Worm (Caenorhabditis elegans): ENCODE results near the gene dyf-4.
A peak's percentile ranks its signal among the peaks of the same experiment; 100 is the strongest.

The dyf-4 gene

ce11 chrV:12478990-12479389 lies 46.5 kb downstream of the dyf-4 start:
- peak; percentile 47 for TF ChIP-seq nhr-129 (tag; optimal IDR thresholded peaks at IDR 0.05)
- no peak for TF ChIP-seq mdl-1 (tag; optimal IDR thresholded peaks at IDR 0.05)
- TF ChIP-seq C34F6.9 (tag; optimal IDR thresholded peaks at IDR 0.05), result peak; percentile 61
- peak in 1 of 2 experiments; percentile 28 for TF ChIP-seq lsy-2 (tag; optimal IDR thresholded peaks at IDR 0.05)
- no peak for TF ChIP-seq ztf-11 (tag; optimal IDR thresholded peaks at IDR 0.05)
- peak; percentile 59 for TF ChIP-seq F13H6.1 (tag; optimal IDR thresholded peaks at IDR 0.05)
- peak; percentile 17 for TF ChIP-seq sma-9 (GFP tag; optimal IDR thresholded peaks at IDR 0.05)
- TF ChIP-seq sma-9 (tag; optimal IDR thresholded peaks at IDR 0.05), result no peak

ce11 chrV:12478111-12478510 lies 47.4 kb downstream of the dyf-4 start, which contains the start of gene atn-1:
Gene atn-1 (plus strand): TSS chrV:12478411.
- TF ChIP-seq blmp-1 (tag; optimal IDR thresholded peaks at IDR 0.05; ENCODE audit: insufficient read depth) (no peak), ztf-11 (tag; optimal IDR thresholded peaks at IDR 0.05) (no peak), sem-4 (tag; optimal IDR thresholded peaks at IDR 0.05) (no peak), aly-2 (tag; optimal IDR thresholded peaks at IDR 0.05) (no peak), lin-13 (GFP tag; optimal IDR thresholded peaks at IDR 0.05) (no peak), unc-39 (tag; optimal IDR thresholded peaks at IDR 0.05) (no peak), elt-3 (tag; optimal IDR thresholded peaks at IDR 0.05) (no peak), ZK546.5 (tag; optimal IDR thresholded peaks at IDR 0.05) (no peak), C34F6.9 (tag; optimal IDR thresholded peaks at IDR 0.05) (no peak), mbf-1 (tag; optimal IDR thresholded peaks at IDR 0.05) (no peak), elt-1 (tag; optimal IDR thresholded peaks at IDR 0.05) (no peak), lsy-2 (tag; optimal IDR thresholded peaks at IDR 0.05) (no peak), ceh-16 (tag; optimal IDR thresholded peaks at IDR 0.05) (no peak), sma-3 (GFP tag; optimal IDR thresholded peaks at IDR 0.05) (no peak), fos-1 (tag; optimal IDR thresholded peaks at IDR 0.05) (no peak), ztf-4 (tag; optimal IDR thresholded peaks at IDR 0.05) (no peak), mdl-1 (tag; optimal IDR thresholded peaks at IDR 0.05) (no peak), ceh-82 (tag; optimal IDR thresholded peaks at IDR 0.05) (no peak), nhr-25 (tag; optimal IDR thresholded peaks at IDR 0.05) (no peak), nhr-129 (tag; optimal IDR thresholded peaks at IDR 0.05) (no peak)

- TF ChIP-seq nhr-129 (tag; optimal IDR thresholded peaks at IDR 0.05) (peak; percentile 51), lin-39 (tag; optimal IDR thresholded peaks at IDR 0.05) (no peak), skn-1 (tag; optimal IDR thresholded peaks at IDR 0.05) (no peak), F13H6.1 (tag; optimal IDR thresholded peaks at IDR 0.05) (peak; percentile 51), C34F6.9 (tag; optimal IDR thresholded peaks at IDR 0.05) (peak; percentile 30), fos-1 (tag; optimal IDR thresholded peaks at IDR 0.05) (no peak)
Measured at ce11 chrV:12477139-12477538, 48.4 kb downstream of the dyf-4 start.

- TF ChIP-seq Y55F3AM.14 (GFP tag; optimal IDR thresholded peaks at IDR 0.05) (no peak), skn-1 (tag; optimal IDR thresholded peaks at IDR 0.05) (no peak), nhr-77 (tag; optimal IDR thresholded peaks at IDR 0.05) (no peak), F13H6.1 (tag; optimal IDR thresholded peaks at IDR 0.05) (no peak), elt-3 (tag; optimal IDR thresholded peaks at IDR 0.05) (no peak), lin-39 (tag; optimal IDR thresholded peaks at IDR 0.05) (no peak), C34F6.9 (tag; optimal IDR thresholded peaks at IDR 0.05) (no peak), nhr-25 (tag; optimal IDR thresholded peaks at IDR 0.05) (no peak), crh-2 (tag; optimal IDR thresholded peaks at IDR 0.05) (peak; percentile 31), ama-1 (optimal IDR thresholded peaks at IDR 0.05) (no peak), egl-27 (tag; optimal IDR thresholded peaks at IDR 0.05) (no peak), blmp-1 (tag; optimal IDR thresholded peaks at IDR 0.05; ENCODE audit: insufficient read depth) (no peak), nhr-11 (tag; optimal IDR thresholded peaks at IDR 0.05) (no peak), fos-1 (tag; optimal IDR thresholded peaks at IDR 0.05) (peak; percentile 95), gmeb-1 (tag; optimal IDR thresholded peaks at IDR 0.05) (peak; percentile 36), unc-55 (GFP tag; optimal IDR thresholded peaks at IDR 0.05) (no peak), zag-1 (tag; optimal IDR thresholded peaks at IDR 0.05) (no peak), nhr-129 (tag; optimal IDR thresholded peaks at IDR 0.05) (no peak), ceh-82 (tag; optimal IDR thresholded peaks at IDR 0.05) (no peak), nhr-237 (tag; optimal IDR thresholded peaks at IDR 0.05) (no peak), mab-5 (tag; optimal IDR thresholded peaks at IDR 0.05) (no peak), unc-62 (GFP tag; optimal IDR thresholded peaks at IDR 0.05) (no peak), nhr-10 (tag; optimal IDR thresholded peaks at IDR 0.05) (no peak), ceh-16 (tag; optimal IDR thresholded peaks at IDR 0.05) (no peak), sma-9 (GFP tag; optimal IDR thresholded peaks at IDR 0.05) (no peak), sma-9 (tag; optimal IDR thresholded peaks at IDR 0.05) (no peak), R02D3.7 (tag; optimal IDR thresholded peaks at IDR 0.05) (no peak)
Measured at ce11 chrV:12475360-12475759, 50.2 kb downstream of the dyf-4 start.

All from whole organism, L2 larva.